Worm (Caenorhabditis elegans): ENCODE data around the gene srw-66.

- no peak for TF ChIP-seq F13H6.1 (tag; optimal IDR thresholded peaks at IDR 0.05)
- TF ChIP-seq nhr-77 (tag; optimal IDR thresholded peaks at IDR 0.05): no peak
- TF ChIP-seq lsy-2 (tag; optimal IDR thresholded peaks at IDR 0.05): no peak
- no peak for TF ChIP-seq blmp-1 (tag; optimal IDR thresholded peaks at IDR 0.05; ENCODE audit: insufficient read depth)
- no peak for TF ChIP-seq alr-1 (tag; optimal IDR thresholded peaks at IDR 0.05)
- TF ChIP-seq nhr-11 (tag; optimal IDR thresholded peaks at IDR 0.05): no peak
- TF ChIP-seq nhr-129 (tag; optimal IDR thresholded peaks at IDR 0.05): no peak
- TF ChIP-seq ama-1 (optimal IDR thresholded peaks at IDR 0.05): no peak
- no peak for TF ChIP-seq nhr-10 (tag; optimal IDR thresholded peaks at IDR 0.05)
- TF ChIP-seq aly-2 (tag; optimal IDR thresholded peaks at IDR 0.05): no peak
- TF ChIP-seq fos-1 (tag; optimal IDR thresholded peaks at IDR 0.05): no peak
- no peak for TF ChIP-seq unc-62 (GFP tag; optimal IDR thresholded peaks at IDR 0.05)
Measured at ce11 chrII:1255637-1256036, 16.1 kb downstream of the srw-66 start, which contains the start of gene clec-119.
